Worm (Caenorhabditis elegans): ENCODE results near the gene Y46G5A.20.

Y46G5A.20 gene

ce11 chrII:12850129-12850528 lies 39.3 kb downstream of the Y46G5A.20 start, which contains the start of gene Y46G5A.28:
Y46G5A.28 (plus strand) TSS chrII:12850429.
- no peak for TF ChIP-seq nhr-10 (tag; optimal IDR thresholded peaks at IDR 0.05)
- no peak for TF ChIP-seq skn-1 (tag; optimal IDR thresholded peaks at IDR 0.05)
- no peak for TF ChIP-seq elt-1 (tag; optimal IDR thresholded peaks at IDR 0.05)

- no peak for TF ChIP-seq nhr-6 (tag; optimal IDR thresholded peaks at IDR 0.05)
- no peak for TF ChIP-seq egl-27 (tag; optimal IDR thresholded peaks at IDR 0.05)
- TF ChIP-seq F13H6.1 (tag; optimal IDR thresholded peaks at IDR 0.05) = no peak
- TF ChIP-seq crh-2 (tag; optimal IDR thresholded peaks at IDR 0.05) = no peak
- TF ChIP-seq sma-9 (GFP tag; optimal IDR thresholded peaks at IDR 0.05) = no peak
- no peak for TF ChIP-seq sma-9 (tag; optimal IDR thresholded peaks at IDR 0.05)
- TF ChIP-seq ztf-4 (tag; optimal IDR thresholded peaks at IDR 0.05) = no peak
- no peak for TF ChIP-seq R02D3.7 (tag; optimal IDR thresholded peaks at IDR 0.05)
- TF ChIP-seq nhr-77 (tag; optimal IDR thresholded peaks at IDR 0.05) = no peak
- TF ChIP-seq lin-39 (tag; optimal IDR thresholded peaks at IDR 0.05) = no peak
- no peak for TF ChIP-seq zag-1 (tag; optimal IDR thresholded peaks at IDR 0.05)
- no peak for TF ChIP-seq unc-55 (GFP tag; optimal IDR thresholded peaks at IDR 0.05)
- TF ChIP-seq ama-1 (optimal IDR thresholded peaks at IDR 0.05) = no peak
Observed at ce11 chrII:12855900-12856299, 45.1 kb downstream of the Y46G5A.20 start, which contains the start of gene Y46G5A.29. Y46G5A.29 (plus strand) TSS chrII:12856200.
